Fruit fly (Drosophila melanogaster) whole organism, embryonic: ENCODE measurements around the gene Obp19a.

Experiments used
- Atf6 ChIP-seq: fragments of 200-800 bp; sonication (Bioruptor generic); IDR thresholded peaks from 2 replicates; pipeline ENCODE4 v1.3.6; 2022; ENCODE audit warnings: missing biosample characterization, missing genetic modification characterization
- BEAF-32 ChIP-seq: fragments of 200-800 bp; sonication (Bioruptor generic); optimal IDR thresholded peaks from 3 replicates; lab custom pipeline; 2017; ENCODE audit warnings: missing biosample characterization, missing genetic modification characterization, mild to moderate bottlenecking, moderate library complexity, missing genetic modification reagents
- CG1024 ChIP-seq: fragments of 200-800 bp; sonication (Bioruptor generic); IDR thresholded peaks from 2 replicates; pipeline ENCODE4 v1.3.6; 2022; ENCODE audit warnings: missing biosample characterization, missing genetic modification characterization
- CG11456 ChIP-seq: fragments of 200-800 bp; sonication (Bioruptor generic); IDR thresholded peaks from 3 replicates; pipeline ENCODE4 v1.3.6; 2022; ENCODE audit warnings: missing biosample characterization, missing genetic modification characterization
- CG14710 ChIP-seq: fragments of 200-800 bp; sonication (Bioruptor generic); optimal IDR thresholded peaks from 3 replicates; lab custom pipeline; 2019; ENCODE audit warnings: missing biosample characterization, mild to moderate bottlenecking, missing genetic modification characterization, moderate library complexity
- CG2199 ChIP-seq: fragments of 200-800 bp; sonication (Bioruptor generic); IDR thresholded peaks from 3 replicates; pipeline ENCODE4 v1.3.6; 2022; ENCODE audit warnings: missing biosample characterization, missing genetic modification characterization
- CG31365 ChIP-seq: fragments of 200-800 bp; sonication (Bioruptor generic); optimal IDR thresholded peaks from 2 replicates; lab custom pipeline; 2018; ENCODE audit warnings: missing biosample characterization, mild to moderate bottlenecking, missing genetic modification characterization
- CG34224 ChIP-seq: fragments of 200-800 bp; sonication (Bioruptor generic); IDR thresholded peaks from 3 replicates; pipeline ENCODE4 v1.3.6; 2022; ENCODE audit warnings: missing biosample characterization, missing genetic modification characterization; ENCODE audit not compliant: partially characterized antibody
- CG4404 ChIP-seq: fragments of 200-800 bp; sonication (Bioruptor generic); IDR thresholded peaks from 2 replicates; pipeline ENCODE4 v1.3.6; 2022; ENCODE audit warnings: missing biosample characterization, missing genetic modification characterization
- CG4820 ChIP-seq: fragments of 200-800 bp; sonication (Bioruptor generic); optimal IDR thresholded peaks from 3 replicates; lab custom pipeline; 2016; ENCODE audit warnings: missing biosample characterization, missing genetic modification characterization
- CG4854 ChIP-seq: fragments of 200-800 bp; sonication (Bioruptor generic); optimal IDR thresholded peaks from 2 replicates; lab custom pipeline; 2016; ENCODE audit warnings: missing biosample characterization, missing genetic modification characterization, inconsistent platforms
- CG6813 ChIP-seq: fragments of 200-800 bp; sonication (Bioruptor generic); optimal IDR thresholded peaks from 2 replicates; lab custom pipeline; 2017; ENCODE audit warnings: missing biosample characterization, missing genetic modification characterization, mild to moderate bottlenecking, moderate library complexity, missing genetic modification reagents
- CG7357 ChIP-seq: fragments of 200-800 bp; sonication (Bioruptor generic); IDR thresholded peaks from 3 replicates; pipeline ENCODE4 v1.3.6; 2022; ENCODE audit warnings: missing biosample characterization, missing genetic modification characterization
- D19B ChIP-seq: fragments of 200-800 bp; sonication (Bioruptor generic); optimal IDR thresholded peaks from 2 replicates; lab custom pipeline; 2017; ENCODE audit warnings: missing biosample characterization, mild to moderate bottlenecking, missing genetic modification characterization
- Dbx ChIP-seq: fragments of 200-800 bp; sonication (Bioruptor generic); IDR thresholded peaks from 3 replicates; pipeline ENCODE4 v1.3.6; 2022; ENCODE audit warnings: missing biosample characterization, missing genetic modification characterization
- Dll ChIP-seq: fragments of 200-800 bp; sonication (Bioruptor generic); IDR thresholded peaks from 4 replicates; pipeline ENCODE4 v1.3.6; 2022; ENCODE audit warnings: missing biosample characterization, missing genetic modification characterization; ENCODE audit not compliant: partially characterized antibody
- Dp ChIP-seq: fragments of 200-800 bp; sonication (Bioruptor generic); optimal IDR thresholded peaks from 2 replicates; lab custom pipeline; 2018; ENCODE audit warnings: missing biosample characterization, mild to moderate bottlenecking, missing genetic modification characterization, moderate library complexity
- E2f1 ChIP-seq: fragments of 200-800 bp; sonication (Bioruptor generic); IDR thresholded peaks from 2 replicates; pipeline ENCODE4 v1.3.6; 2022; ENCODE audit warnings: missing biosample characterization, missing genetic modification characterization
- Hr39 ChIP-seq: fragments of >200 bp; optimal IDR thresholded peaks from 2 replicates; lab custom pipeline; 2017
- Hsf ChIP-seq: fragments of 200-800 bp; sonication (Bioruptor generic); optimal IDR thresholded peaks from 3 replicates; lab custom pipeline; 2016; ENCODE audit warnings: missing biosample characterization, missing genetic modification characterization
- Med ChIP-seq: fragments of 200-800 bp; sonication (Bioruptor generic); peaks from one replicate; lab custom pipeline; 2016; ENCODE audit warnings: missing biosample characterization, missing genetic modification characterization, mild to moderate bottlenecking, inconsistent platforms, moderate library complexity
- NK7.1 ChIP-seq: fragments of 200-800 bp; sonication (Bioruptor generic); optimal IDR thresholded peaks from 3 replicates; lab custom pipeline; 2016; ENCODE audit warnings: missing biosample characterization, missing genetic modification characterization
- Opbp ChIP-seq: fragments of 200-800 bp; sonication (Bioruptor generic); IDR thresholded peaks from 3 replicates; pipeline ENCODE4 v1.3.6; 2022; ENCODE audit warnings: missing biosample characterization, missing genetic modification characterization; ENCODE audit not compliant: partially characterized antibody
- Ravus ChIP-seq: fragments of 200-800 bp; sonication (Bioruptor generic); IDR thresholded peaks from 2 replicates; pipeline ENCODE4 v1.3.6; 2022; ENCODE audit warnings: missing biosample characterization, missing genetic modification characterization
- Scr ChIP-seq: fragments of 200-800 bp; sonication (Bioruptor generic); IDR thresholded peaks from 2 replicates; pipeline ENCODE4 v1.3.6; 2022; ENCODE audit warnings: missing biosample characterization, missing genetic modification characterization; ENCODE audit not compliant: partially characterized antibody
- Sry-β ChIP-seq: fragments of 200-800 bp; sonication (Bioruptor generic); optimal IDR thresholded peaks from 2 replicates; lab custom pipeline; 2018; ENCODE audit warnings: missing biosample characterization, mild to moderate bottlenecking, missing genetic modification characterization, moderate library complexity
- ac ChIP-seq: fragments of 200-800 bp; sonication (Bioruptor generic); optimal IDR thresholded peaks from 3 replicates; lab custom pipeline; 2017; ENCODE audit warnings: missing biosample characterization, mild to moderate bottlenecking, missing genetic modification characterization
- ap ChIP-seq: fragments of 200-800 bp; sonication (Bioruptor generic); IDR thresholded peaks from 2 replicates; pipeline ENCODE4 v1.3.6; 2022; ENCODE audit warnings: missing biosample characterization, missing genetic modification characterization
- ase ChIP-seq: fragments of 200-800 bp; sonication (Bioruptor generic); IDR thresholded peaks from 3 replicates; pipeline ENCODE4 v1.3.6; 2022; ENCODE audit warnings: missing biosample characterization, missing genetic modification characterization
- az2 ChIP-seq: fragments of 200-800 bp; sonication (Bioruptor generic); optimal IDR thresholded peaks from 3 replicates; lab custom pipeline; 2016; ENCODE audit warnings: missing biosample characterization, missing genetic modification characterization
- bab2 ChIP-seq: fragments of 200-800 bp; sonication (Bioruptor generic); optimal IDR thresholded peaks from 2 replicates; lab custom pipeline; 2016; ENCODE audit warnings: missing biosample characterization, missing genetic modification characterization
- bbx ChIP-seq: fragments of 200-800 bp; sonication (Bioruptor generic); IDR thresholded peaks from 2 replicates; pipeline ENCODE4 v1.3.6; 2022; ENCODE audit warnings: missing biosample characterization, missing genetic modification characterization; ENCODE audit not compliant: partially characterized antibody
- bigmax ChIP-seq: fragments of 200-800 bp; sonication (Bioruptor generic); optimal IDR thresholded peaks from 2 replicates; lab custom pipeline; 2018; ENCODE audit warnings: missing biosample characterization, mild to moderate bottlenecking, missing genetic modification characterization
- cwo ChIP-seq: fragments of 200-800 bp; sonication (Bioruptor generic); optimal IDR thresholded peaks from 3 replicates; lab custom pipeline; 2017; ENCODE audit warnings: missing biosample characterization, missing genetic modification characterization, mild to moderate bottlenecking, moderate library complexity, missing genetic modification reagents
- dmrt11E ChIP-seq: fragments of 200-800 bp; sonication (Bioruptor generic); optimal IDR thresholded peaks from 3 replicates; lab custom pipeline; 2018; ENCODE audit warnings: missing biosample characterization, mild to moderate bottlenecking, missing genetic modification characterization, moderate library complexity
- ftz-f1 ChIP-seq: fragments of 200-800 bp; sonication (Bioruptor generic); optimal IDR thresholded peaks from 2 replicates; lab custom pipeline; 2016; ENCODE audit warnings: missing biosample characterization, missing genetic modification characterization
- gt ChIP-seq: fragments of 200-800 bp; sonication (Bioruptor generic); IDR thresholded peaks from 2 replicates; pipeline ENCODE4 v1.3.6; 2022; ENCODE audit warnings: missing biosample characterization, missing genetic modification characterization
- jigr1 ChIP-seq: fragments of 200-800 bp; sonication (Bioruptor generic); IDR thresholded peaks from 3 replicates; pipeline ENCODE4 v1.3.6; 2022; ENCODE audit warnings: missing biosample characterization, missing genetic modification characterization
- kay ChIP-seq: fragments of 200-800 bp; sonication (Bioruptor generic); optimal IDR thresholded peaks from 2 replicates; lab custom pipeline; 2016; ENCODE audit warnings: missing biosample characterization, missing genetic modification characterization
- kni ChIP-seq: fragments of 200-800 bp; sonication (Bioruptor generic); optimal IDR thresholded peaks from 3 replicates; lab custom pipeline; 2017; ENCODE audit warnings: mild to moderate bottlenecking, missing biosample characterization, missing genetic modification reagents, missing genetic modification characterization
- lilli ChIP-seq: fragments of 200-800 bp; sonication (Bioruptor generic); optimal IDR thresholded peaks from 3 replicates; lab custom pipeline; 2016; ENCODE audit warnings: missing biosample characterization, missing genetic modification characterization
- lola ChIP-seq, 3 experiments: fragments of >200 bp in 2 of 3; fragments of 200-800 bp in 1 of 3; sonication (Bioruptor generic) in 1 of 3; optimal IDR thresholded peaks; 2 replicates each; lab custom pipeline; 2017 to 2019; ENCODE audit warnings: missing biosample characterization in 3 of 3, missing genetic modification characterization in 3 of 3, mild to moderate bottlenecking in 1 of 3, moderate library complexity in 1 of 3
- nmo ChIP-seq: fragments of 200-800 bp; sonication (Bioruptor generic); optimal IDR thresholded peaks from 2 replicates; lab custom pipeline; 2018; ENCODE audit warnings: missing biosample characterization, mild to moderate bottlenecking, missing genetic modification characterization, moderate library complexity
- oc ChIP-seq: fragments of 200-800 bp; sonication (Bioruptor generic); optimal IDR thresholded peaks from 2 replicates; lab custom pipeline; 2018; ENCODE audit warnings: missing biosample characterization, mild to moderate bottlenecking, missing genetic modification characterization, moderate library complexity
- psq ChIP-seq: fragments of 200-800 bp; sonication (Bioruptor generic); optimal IDR thresholded peaks from 2 replicates; lab custom pipeline; 2017; ENCODE audit warnings: missing biosample characterization, missing genetic modification characterization
- sd ChIP-seq: fragments of 200-800 bp; sonication (Bioruptor generic); optimal IDR thresholded peaks from 3 replicates; lab custom pipeline; 2018; ENCODE audit warnings: missing biosample characterization, mild to moderate bottlenecking, missing genetic modification characterization, moderate library complexity
- sima ChIP-seq: fragments of 200-800 bp; sonication (Bioruptor generic); optimal IDR thresholded peaks from 2 replicates; lab custom pipeline; 2016; ENCODE audit warnings: missing biosample characterization, missing genetic modification characterization
- ssp ChIP-seq: fragments of 200-800 bp; sonication (Bioruptor generic); IDR thresholded peaks from 2 replicates; pipeline ENCODE4 v1.3.6; 2022; ENCODE audit warnings: missing biosample characterization, missing genetic modification characterization
- sug ChIP-seq: fragments of 200-800 bp; optimal IDR thresholded peaks from 2 replicates; lab custom pipeline; 2019; ENCODE audit warnings: missing biosample characterization, mild to moderate bottlenecking, missing genetic modification characterization, moderate library complexity
- vfl ChIP-seq: fragments of 200-800 bp; sonication (Bioruptor generic); optimal IDR thresholded peaks from 2 replicates; lab custom pipeline; 2016; ENCODE audit warnings: missing biosample characterization, missing genetic modification characterization
- z ChIP-seq: fragments of 200-800 bp; sonication (Bioruptor generic); IDR thresholded peaks from 3 replicates; pipeline ENCODE4 v1.3.6; 2022; ENCODE audit warnings: missing biosample characterization, missing genetic modification characterization
- zfh1 ChIP-seq: fragments of 200-800 bp; sonication (Bioruptor generic); IDR thresholded peaks from 3 replicates; pipeline ENCODE4 v1.3.6; 2022; ENCODE audit warnings: missing biosample characterization, missing genetic modification characterization

Obp19a gene

dm6 chrX:20426818-20427217 lies 11.3 kb downstream of the Obp19a start, which contains the start of gene CG15456 (continued):
- TF ChIP-seq CG4404 (GFP tag; lab: Robert Waterston, UW) (no peak), kni (GFP tag; lab: Kevin White, UChicago) (no peak), CG7357 (GFP tag; lab: Robert Waterston, UW) (no peak), CG31365 (no peak), bigmax (GFP tag; lab: Kevin White, UChicago) (no peak), CG14710 (peak; percentile 10), Dll (GFP tag; lab: Robert Waterston, UW) (peak; percentile 56; the same call in 3 of the 4 replicates), E2f1 (no peak), dmrt11E (no peak), Dp (GFP tag; lab: Kevin White, UChicago) (peak; percentile 82), CG11456 (GFP tag; lab: Robert Waterston, UW) (no peak), ap (GFP tag; lab: Robert Waterston, UW) (no peak), CG34224 (GFP tag; lab: Robert Waterston, UW) (peak; percentile 87), sd (no peak), CG4854 (no peak), bab2 (GFP tag; lab: Kevin White, UChicago) (no peak), psq (GFP tag; lab: Kevin White, UChicago) (no peak), NK7.1 (GFP tag; lab: Kevin White, UChicago) (no peak), sima (GFP tag; lab: Kevin White, UChicago) (no peak), CG1024 (no peak), ase (GFP tag; lab: Robert Waterston, UW) (no peak), Ravus (GFP tag; lab: Robert Waterston, UW) (no peak), bbx (0 out of 2 replicates have a peak, but pooled peaks have one; percentile 12), Dbx (GFP tag; lab: Robert Waterston, UW) (no peak), D19B (GFP tag; lab: Kevin White, UChicago) (no peak), sug (tag; lab: Kevin White, UChicago) (no peak), Opbp (GFP tag; lab: Robert Waterston, UW) (peak; percentile 73; the same call in 2 of the 3 replicates), lola (GFP tag; optimal IDR thresholded peaks at IDR 0.05; lab: Kevin White, UChicago) (no peak), CG2199 (no peak), lilli (GFP tag; lab: Kevin White, UChicago) (no peak), Scr (GFP tag; lab: Robert Waterston, UW) (peak; percentile 48), z (GFP tag; lab: Robert Waterston, UW) (no peak), kay (no peak), CG4820 (GFP tag; lab: Kevin White, UChicago) (no peak), zfh1 (GFP tag; lab: Robert Waterston, UW) (no peak), Hsf (no peak), CG6813 (GFP tag; lab: Kevin White, UChicago) (no peak), ssp (no peak), jigr1 (GFP tag; lab: Robert Waterston, UW) (no peak)

DNA sequence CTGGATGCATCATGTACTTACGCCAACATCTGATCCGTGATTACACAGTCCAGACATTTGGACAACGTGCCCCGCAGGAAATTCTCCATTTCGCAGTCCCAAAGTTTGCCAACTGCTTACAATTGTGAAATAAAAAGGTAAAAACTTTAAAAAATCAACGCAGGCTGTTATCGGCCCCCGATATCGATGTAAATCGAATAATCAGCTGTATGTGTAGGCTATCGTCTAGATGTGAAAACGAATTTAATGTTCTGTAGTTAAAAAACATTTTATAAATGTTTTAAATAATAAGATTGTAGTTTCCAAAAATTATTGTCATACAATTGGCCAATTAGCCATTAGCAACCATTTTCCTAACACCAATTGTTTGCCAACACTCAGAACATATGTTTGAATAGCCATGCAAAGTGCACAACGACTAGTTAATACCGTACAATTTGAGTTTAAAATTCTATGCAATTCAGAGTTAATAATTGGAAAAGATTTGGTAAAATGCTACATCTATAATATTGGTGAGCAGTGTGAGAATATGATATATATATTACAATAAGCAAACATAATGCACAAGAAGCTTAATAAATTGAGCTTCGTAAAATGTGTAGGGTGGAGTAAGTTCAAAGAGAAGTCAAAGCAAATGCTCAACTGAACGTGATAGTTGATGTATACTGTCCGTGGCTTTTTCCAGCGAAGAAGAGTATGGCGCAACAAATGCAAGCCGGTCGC lies 14.1 kb downstream of the Obp19a start, which contains the start of the genes CG11710 and mal:
TSS of gene CG11710 (minus strand) at position 192 of the 723 bp plus-strand sequence.
TSS of gene mal (plus strand) at position 194 of the 723 bp plus-strand sequence.
- peak; percentile 43 for TF ChIP-seq BEAF-32 (GFP tag; lab: Kevin White, UChicago)
- TF ChIP-seq Hr39 (lab: Kevin White, UChicago), result no peak
- TF ChIP-seq Dll (GFP tag; lab: Robert Waterston, UW), result peak; percentile 62; the same call in 3 of the 4 replicates
- peak; percentile 83 for TF ChIP-seq Atf6 (GFP tag; lab: Robert Waterston, UW)
- no peak for TF ChIP-seq oc (tag; lab: Kevin White, UChicago)
- TF ChIP-seq nmo (GFP tag; lab: Kevin White, UChicago), result peak; percentile 91
- no peak for TF ChIP-seq gt (GFP tag; lab: Robert Waterston, UW)
- no peak for TF ChIP-seq ftz-f1 (GFP tag; lab: Kevin White, UChicago)
- no peak for TF ChIP-seq ac (GFP tag; lab: Kevin White, UChicago)
- peak; percentile 96 for TF ChIP-seq Med (GFP tag; lab: Kevin White, UChicago)
- peak; percentile 68 for TF ChIP-seq az2
- TF ChIP-seq vfl (GFP tag; lab: Kevin White, UChicago), result peak; percentile 43
- TF ChIP-seq Sry-β, result peak; percentile 25
- peak; percentile 73 for TF ChIP-seq cwo (GFP tag; lab: Kevin White, UChicago)
